Worm (Caenorhabditis elegans): ENCODE measurements around the gene glb-20.

glb-20 gene

ce11 chrX:13555098-13555497 is 868 bp downstream of the glb-20 start:
- TF ChIP-seq T22C8.4 (GFP tag; IDR thresholded peaks at IDR 0.05) = no peak
- no peak for TF ChIP-seq med-1 (GFP tag; optimal IDR thresholded peaks at IDR 0.05; ENCODE audit: insufficient read depth)

- TF ChIP-seq ztf-29 (GFP tag; IDR thresholded peaks at IDR 0.05) (no peak), klf-2 (GFP tag; conservative IDR thresholded peaks at IDR 0.05) (no peak), cog-1 (tag; optimal IDR thresholded peaks at IDR 0.05) (no peak), ztf-23 (GFP tag; IDR thresholded peaks at IDR 0.05) (no peak), ref-1 (GFP tag; conservative IDR thresholded peaks at IDR 0.05) (no peak), med-1 (GFP tag; optimal IDR thresholded peaks at IDR 0.05; ENCODE audit: insufficient read depth) (no peak), T22C8.4 (GFP tag; IDR thresholded peaks at IDR 0.05) (no peak), tab-1 (GFP tag; IDR thresholded peaks at IDR 0.05) (no peak), flt-1 (GFP tag; IDR thresholded peaks at IDR 0.05) (no peak)
Observed at ce11 chrX:13550890-13551289, 5.1 kb downstream of the glb-20 start, which contains the start of gene odr-1. TSS of gene odr-1 (minus strand) at chrX:13550990.

ce11 chrX:13544544-13545021 is 11.4 kb downstream of the glb-20 start:
- TF ChIP-seq flt-1 (GFP tag; IDR thresholded peaks at IDR 0.05) (no peak), klf-2 (GFP tag; conservative IDR thresholded peaks at IDR 0.05) (no peak)

ce11 chrX:13543350-13543749 is 12.6 kb downstream of the glb-20 start:
- TF ChIP-seq ref-1 (GFP tag; conservative IDR thresholded peaks at IDR 0.05) = no peak
- TF ChIP-seq klf-2 (GFP tag; conservative IDR thresholded peaks at IDR 0.05) = no peak
- no peak for TF ChIP-seq cog-1 (tag; optimal IDR thresholded peaks at IDR 0.05)

ce11 chrX:13542757-13543156 is 13.2 kb downstream of the glb-20 start:
- no peak for TF ChIP-seq ztf-23 (GFP tag; IDR thresholded peaks at IDR 0.05)
- no peak for TF ChIP-seq T22C8.4 (GFP tag; IDR thresholded peaks at IDR 0.05)
- TF ChIP-seq ztf-29 (GFP tag; IDR thresholded peaks at IDR 0.05) = no peak
- no peak for TF ChIP-seq cog-1 (tag; optimal IDR thresholded peaks at IDR 0.05)
- no peak for TF ChIP-seq med-1 (GFP tag; optimal IDR thresholded peaks at IDR 0.05; ENCODE audit: insufficient read depth)
- no peak for TF ChIP-seq tab-1 (GFP tag; IDR thresholded peaks at IDR 0.05)
- no peak for TF ChIP-seq klf-2 (GFP tag; conservative IDR thresholded peaks at IDR 0.05)
- no peak for TF ChIP-seq ref-1 (GFP tag; conservative IDR thresholded peaks at IDR 0.05)
- no peak for TF ChIP-seq flt-1 (GFP tag; IDR thresholded peaks at IDR 0.05)

ce11 chrX:13542236-13542635 is 13.7 kb downstream of the glb-20 start, which contains the start of gene cah-4:
TSS of gene cah-4 (plus strand) at chrX:13542574.
- TF ChIP-seq ref-1 (GFP tag; conservative IDR thresholded peaks at IDR 0.05) = no peak
- TF ChIP-seq flt-1 (GFP tag; IDR thresholded peaks at IDR 0.05) = no peak
- no peak for TF ChIP-seq cog-1 (tag; optimal IDR thresholded peaks at IDR 0.05)
- no peak for TF ChIP-seq tab-1 (GFP tag; IDR thresholded peaks at IDR 0.05)
- no peak for TF ChIP-seq med-1 (GFP tag; optimal IDR thresholded peaks at IDR 0.05; ENCODE audit: insufficient read depth)
- no peak for TF ChIP-seq ztf-29 (GFP tag; IDR thresholded peaks at IDR 0.05)
- TF ChIP-seq ztf-23 (GFP tag; IDR thresholded peaks at IDR 0.05) = no peak
- TF ChIP-seq T22C8.4 (GFP tag; IDR thresholded peaks at IDR 0.05) = no peak

- TF ChIP-seq klf-2 (GFP tag; conservative IDR thresholded peaks at IDR 0.05) (no peak), tab-1 (GFP tag; IDR thresholded peaks at IDR 0.05) (no peak), ztf-29 (GFP tag; IDR thresholded peaks at IDR 0.05) (no peak), ref-1 (GFP tag; conservative IDR thresholded peaks at IDR 0.05) (no peak), med-1 (GFP tag; optimal IDR thresholded peaks at IDR 0.05; ENCODE audit: insufficient read depth) (no peak), ztf-23 (GFP tag; IDR thresholded peaks at IDR 0.05) (no peak), T22C8.4 (GFP tag; IDR thresholded peaks at IDR 0.05) (no peak), flt-1 (GFP tag; IDR thresholded peaks at IDR 0.05) (no peak), cog-1 (tag; optimal IDR thresholded peaks at IDR 0.05) (no peak)
Observed at ce11 chrX:13541335-13541734, 14.6 kb downstream of the glb-20 start.

ce11 chrX:13539701-13540100 is 16.3 kb downstream of the glb-20 start:
- TF ChIP-seq med-1 (GFP tag; optimal IDR thresholded peaks at IDR 0.05; ENCODE audit: insufficient read depth) (no peak), T22C8.4 (GFP tag; IDR thresholded peaks at IDR 0.05) (no peak), ref-1 (GFP tag; conservative IDR thresholded peaks at IDR 0.05) (no peak), ztf-23 (GFP tag; IDR thresholded peaks at IDR 0.05) (no peak), cog-1 (tag; optimal IDR thresholded peaks at IDR 0.05) (no peak), tab-1 (GFP tag; IDR thresholded peaks at IDR 0.05) (no peak), flt-1 (GFP tag; IDR thresholded peaks at IDR 0.05) (no peak), klf-2 (GFP tag; conservative IDR thresholded peaks at IDR 0.05) (no peak), ztf-29 (GFP tag; IDR thresholded peaks at IDR 0.05) (no peak)

- no peak for TF ChIP-seq med-1 (GFP tag; optimal IDR thresholded peaks at IDR 0.05; ENCODE audit: insufficient read depth)
Observed at ce11 chrX:13536759-13537158, 19.2 kb downstream of the glb-20 start, which contains the start of gene R01E6.5. TSS of gene R01E6.5 (plus strand) at chrX:13537059.

- no peak for TF ChIP-seq med-1 (GFP tag; optimal IDR thresholded peaks at IDR 0.05; ENCODE audit: insufficient read depth)
- TF ChIP-seq ztf-29 (GFP tag; IDR thresholded peaks at IDR 0.05) = no peak
- no peak for TF ChIP-seq ztf-23 (GFP tag; IDR thresholded peaks at IDR 0.05)
- no peak for TF ChIP-seq T22C8.4 (GFP tag; IDR thresholded peaks at IDR 0.05)
- no peak for TF ChIP-seq cog-1 (tag; optimal IDR thresholded peaks at IDR 0.05)
- TF ChIP-seq klf-2 (GFP tag; conservative IDR thresholded peaks at IDR 0.05) = no peak
- TF ChIP-seq flt-1 (GFP tag; IDR thresholded peaks at IDR 0.05) = no peak
- no peak for TF ChIP-seq tab-1 (GFP tag; IDR thresholded peaks at IDR 0.05)
Observed at ce11 chrX:13532424-13533309, 23.3 kb downstream of the glb-20 start, which contains the start of gene acr-12. TSS of gene acr-12 (plus strand) at chrX:13532853.

Data from whole organism, midembryonic.